Fruit fly (Drosophila melanogaster) whole organism, embryonic: ENCODE data around the gene CG13022.

ENCODE experiments used
- Bdp1 ChIP-seq: fragments of 200-800 bp; sonication (Bioruptor generic); optimal IDR thresholded peaks from 3 replicates; lab custom pipeline; 2016; ENCODE audit warnings: missing biosample characterization, missing genetic modification characterization
- Bgb ChIP-seq: fragments of 200-800 bp; sonication (Bioruptor generic); IDR thresholded peaks from 2 replicates; pipeline ENCODE4 v1.3.6; 2022; ENCODE audit warnings: missing biosample characterization, missing genetic modification characterization; ENCODE audit not compliant: partially characterized antibody
- C15 ChIP-seq: fragments of 200-800 bp; sonication (Bioruptor generic); IDR thresholded peaks from 3 replicates; pipeline ENCODE4 v1.3.6; 2022; ENCODE audit warnings: missing biosample characterization, missing genetic modification characterization
- CG11085 ChIP-seq: fragments of 200-800 bp; sonication (Bioruptor generic); IDR thresholded peaks from 2 replicates; pipeline ENCODE4 v1.3.6; 2022; ENCODE audit warnings: missing biosample characterization, missing genetic modification characterization
- CG12071 ChIP-seq: fragments of 200-800 bp; sonication (Bioruptor generic); optimal IDR thresholded peaks from 3 replicates; lab custom pipeline; 2018; ENCODE audit warnings: missing biosample characterization, mild to moderate bottlenecking, missing genetic modification characterization
- CG1602 ChIP-seq: fragments of 200-800 bp; sonication (Bioruptor generic); optimal IDR thresholded peaks from 3 replicates; lab custom pipeline; 2016; ENCODE audit warnings: missing biosample characterization, missing genetic modification characterization
- CG18262 ChIP-seq: fragments of 200-800 bp; optimal IDR thresholded peaks from 3 replicates; lab custom pipeline; 2019; ENCODE audit warnings: missing biosample characterization, mild to moderate bottlenecking, missing genetic modification characterization, moderate library complexity
- CG18619 ChIP-seq: fragments of 200-800 bp; sonication (Bioruptor generic); optimal IDR thresholded peaks from 3 replicates; lab custom pipeline; 2017; ENCODE audit warnings: missing biosample characterization, mild to moderate bottlenecking, missing genetic modification characterization
- CG18764 ChIP-seq: fragments of 200-800 bp; sonication (Bioruptor generic); optimal IDR thresholded peaks from 3 replicates; lab custom pipeline; 2016; ENCODE audit warnings: missing biosample characterization, missing genetic modification characterization
- CG2120 ChIP-seq: fragments of 200-800 bp; sonication (Bioruptor generic); optimal IDR thresholded peaks from 3 replicates; lab custom pipeline; 2016; ENCODE audit warnings: missing biosample characterization, missing genetic modification characterization
- CG2129 ChIP-seq: fragments of 200-800 bp; sonication (Bioruptor generic); IDR thresholded peaks from 2 replicates; pipeline ENCODE4 v1.3.6; 2022; ENCODE audit warnings: missing biosample characterization, missing genetic modification characterization; ENCODE audit not compliant: partially characterized antibody
- CG2875 ChIP-seq: fragments of 200-800 bp; sonication (Bioruptor generic); optimal IDR thresholded peaks from 2 replicates; lab custom pipeline; 2017; ENCODE audit warnings: missing biosample characterization, mild to moderate bottlenecking, missing genetic modification characterization, missing genetic modification reagents
- CG30020 ChIP-seq: fragments of 200-800 bp; optimal IDR thresholded peaks from 2 replicates; lab custom pipeline; 2019; ENCODE audit warnings: missing biosample characterization, mild to moderate bottlenecking, missing genetic modification characterization, moderate library complexity
- CG31441 ChIP-seq: fragments of 200-800 bp; sonication (Bioruptor generic); IDR thresholded peaks from 2 replicates; pipeline ENCODE4 v1.3.6; 2022; ENCODE audit warnings: missing biosample characterization, missing genetic modification characterization
- CG34376 ChIP-seq: fragments of 200-800 bp; sonication (Bioruptor generic); optimal IDR thresholded peaks from 2 replicates; lab custom pipeline; 2018; ENCODE audit warnings: missing biosample characterization, mild to moderate bottlenecking, missing genetic modification characterization
- CG5180 ChIP-seq: fragments of 200-800 bp; sonication (Bioruptor generic); optimal IDR thresholded peaks from 3 replicates; lab custom pipeline; 2017; ENCODE audit warnings: missing biosample characterization, missing genetic modification characterization, mild to moderate bottlenecking, moderate library complexity, missing genetic modification reagents
- CG7839 ChIP-seq: fragments of 200-800 bp; sonication (Bioruptor generic); optimal IDR thresholded peaks from 3 replicates; lab custom pipeline; 2018; ENCODE audit warnings: missing biosample characterization, mild to moderate bottlenecking, missing genetic modification characterization, moderate library complexity
- CG7987 ChIP-seq: fragments of 200-800 bp; sonication (Bioruptor generic); optimal IDR thresholded peaks from 2 replicates; lab custom pipeline; 2018; ENCODE audit warnings: missing biosample characterization, mild to moderate bottlenecking, missing genetic modification characterization, moderate library complexity
- CG8359 ChIP-seq: fragments of 200-800 bp; sonication (Bioruptor generic); optimal IDR thresholded peaks from 2 replicates; lab custom pipeline; 2017; ENCODE audit warnings: missing biosample characterization, mild to moderate bottlenecking, missing genetic modification characterization, borderline replicate concordance
- CG9727 ChIP-seq: fragments of 200-800 bp; sonication (Bioruptor generic); optimal IDR thresholded peaks from 3 replicates; lab custom pipeline; 2017; ENCODE audit warnings: missing biosample characterization, mild to moderate bottlenecking, missing genetic modification characterization
- Dek ChIP-seq: fragments of 200-800 bp; sonication (Bioruptor generic); optimal IDR thresholded peaks from 3 replicates; lab custom pipeline; 2019; ENCODE audit warnings: missing biosample characterization, mild to moderate bottlenecking, missing genetic modification characterization, moderate library complexity
- Dll ChIP-seq: fragments of 200-800 bp; sonication (Bioruptor generic); IDR thresholded peaks from 4 replicates; pipeline ENCODE4 v1.3.6; 2022; ENCODE audit warnings: missing biosample characterization, missing genetic modification characterization; ENCODE audit not compliant: partially characterized antibody
- Gsc ChIP-seq: fragments of 200-800 bp; sonication (Bioruptor generic); IDR thresholded peaks from 2 replicates; pipeline ENCODE4 v1.3.6; 2022; ENCODE audit warnings: missing biosample characterization, missing genetic modification characterization
- Meics ChIP-seq: fragments of 200-800 bp; sonication (Bioruptor generic); optimal IDR thresholded peaks from 2 replicates; lab custom pipeline; 2017; ENCODE audit warnings: missing biosample characterization, mild to moderate bottlenecking, missing genetic modification characterization
- Nf-YC ChIP-seq: fragments of 200-800 bp; optimal IDR thresholded peaks from 3 replicates; lab custom pipeline; 2019; ENCODE audit warnings: missing biosample characterization, mild to moderate bottlenecking, missing genetic modification characterization, moderate library complexity
- Pdp1 ChIP-seq, 2 experiments: fragments of 200-800 bp; sonication (Bioruptor generic); optimal IDR thresholded peaks; 3 replicates each; lab custom pipeline; 2016; ENCODE audit warnings: missing biosample characterization in 2 of 2, missing genetic modification characterization in 2 of 2, mild to moderate bottlenecking in 1 of 2, moderate library complexity in 1 of 2
- Side ChIP-seq: fragments of 200-800 bp; sonication (Bioruptor generic); optimal IDR thresholded peaks from 2 replicates; lab custom pipeline; 2016; ENCODE audit warnings: missing biosample characterization, missing genetic modification characterization
- Sry-δ ChIP-seq: fragments of 200-800 bp; sonication (Bioruptor generic); optimal IDR thresholded peaks from 2 replicates; lab custom pipeline; 2016; ENCODE audit warnings: missing biosample characterization, missing genetic modification characterization
- Tbp ChIP-seq: fragments of >200 bp; optimal IDR thresholded peaks from 2 replicates; lab custom pipeline; 2018; ENCODE audit warnings: missing biosample characterization, missing genetic modification characterization
- aop ChIP-seq: fragments of 200-800 bp; sonication (Bioruptor generic); IDR thresholded peaks from 2 replicates; pipeline ENCODE4 v1.3.6; 2022; ENCODE audit warnings: missing biosample characterization, missing genetic modification characterization
- ash1 ChIP-seq: fragments of 200-800 bp; sonication (Bioruptor generic); optimal IDR thresholded peaks from 2 replicates; lab custom pipeline; 2018; ENCODE audit warnings: missing biosample characterization, mild to moderate bottlenecking, missing genetic modification characterization
- ci ChIP-seq: fragments of 200-800 bp; sonication (Bioruptor generic); IDR thresholded peaks from 3 replicates; pipeline ENCODE4 v1.3.6; 2022; ENCODE audit warnings: missing biosample characterization, missing genetic modification characterization
- fd102C ChIP-seq: fragments of 200-800 bp; sonication (Bioruptor generic); optimal IDR thresholded peaks from 2 replicates; lab custom pipeline; 2018; ENCODE audit warnings: missing biosample characterization, mild to moderate bottlenecking, missing genetic modification characterization, moderate library complexity
- fd64A ChIP-seq: fragments of 200-800 bp; sonication (Bioruptor generic); optimal IDR thresholded peaks from 3 replicates; lab custom pipeline; 2018; ENCODE audit warnings: missing biosample characterization, mild to moderate bottlenecking, missing genetic modification characterization
- gce ChIP-seq: fragments of 200-800 bp; sonication (Bioruptor generic); IDR thresholded peaks from 3 replicates; pipeline ENCODE4 v1.3.6; 2022; ENCODE audit warnings: missing biosample characterization, missing genetic modification characterization
- grau ChIP-seq: fragments of 200-800 bp; optimal IDR thresholded peaks from 3 replicates; lab custom pipeline; 2019; ENCODE audit warnings: missing biosample characterization, mild to moderate bottlenecking, missing genetic modification characterization, moderate library complexity
- gro ChIP-seq: fragments of 200-800 bp; sonication (Bioruptor generic); optimal IDR thresholded peaks from 2 replicates; lab custom pipeline; 2016; ENCODE audit warnings: missing biosample characterization, missing genetic modification characterization
- inv ChIP-seq: fragments of 200-800 bp; sonication (Bioruptor generic); IDR thresholded peaks from 2 replicates; pipeline ENCODE4 v1.3.6; 2022; ENCODE audit warnings: missing biosample characterization, missing genetic modification characterization; ENCODE audit not compliant: partially characterized antibody
- lbe ChIP-seq: fragments of 200-800 bp; sonication (Bioruptor generic); optimal IDR thresholded peaks from 2 replicates; lab custom pipeline; 2016; ENCODE audit warnings: missing biosample characterization, mild to moderate bottlenecking, missing genetic modification characterization
- nmo ChIP-seq: fragments of 200-800 bp; sonication (Bioruptor generic); optimal IDR thresholded peaks from 2 replicates; lab custom pipeline; 2018; ENCODE audit warnings: missing biosample characterization, mild to moderate bottlenecking, missing genetic modification characterization, moderate library complexity
- psq ChIP-seq: fragments of 200-800 bp; sonication (Bioruptor generic); optimal IDR thresholded peaks from 2 replicates; lab custom pipeline; 2017; ENCODE audit warnings: missing biosample characterization, missing genetic modification characterization
- run ChIP-seq: fragments of 200-800 bp; sonication (Bioruptor generic); optimal IDR thresholded peaks from 3 replicates; lab custom pipeline; 2018; ENCODE audit warnings: missing biosample characterization, mild to moderate bottlenecking, missing genetic modification characterization
- scrt ChIP-seq: fragments of 200-800 bp; sonication (Bioruptor generic); optimal IDR thresholded peaks from 2 replicates; lab custom pipeline; 2018; ENCODE audit warnings: missing biosample characterization, mild to moderate bottlenecking, missing genetic modification characterization, moderate library complexity
- shn ChIP-seq: fragments of 200-800 bp; sonication (Bioruptor generic); optimal IDR thresholded peaks from 3 replicates; lab custom pipeline; 2016; ENCODE audit warnings: missing biosample characterization, missing genetic modification characterization
- slbo ChIP-seq: fragments of 200-800 bp; sonication (Bioruptor generic); IDR thresholded peaks from 2 replicates; pipeline ENCODE4 v1.3.6; 2022; ENCODE audit warnings: missing biosample characterization, missing genetic modification characterization
- tgo ChIP-seq: fragments of 200-800 bp; sonication (Bioruptor generic); IDR thresholded peaks from 3 replicates; pipeline ENCODE4 v1.3.6; 2022; ENCODE audit warnings: missing biosample characterization, missing genetic modification characterization
- tin ChIP-seq: fragments of 200-800 bp; sonication (Bioruptor generic); optimal IDR thresholded peaks from 3 replicates; lab custom pipeline; 2016; ENCODE audit warnings: missing biosample characterization, missing genetic modification characterization
- zen2 ChIP-seq: fragments of 200-800 bp; sonication (Bioruptor generic); IDR thresholded peaks from 3 replicates; pipeline ENCODE4 v1.3.6; 2022; ENCODE audit warnings: missing biosample characterization, missing genetic modification characterization; ENCODE audit not compliant: partially characterized antibody

The CG13022 gene

dm6 chr3L:16986062-16987013, 47.6 kb upstream of the CG13022 start (continued):
- no peak for TF ChIP-seq ash1 (GFP tag; lab: Kevin White, UChicago)
- peak; percentile 63 for TF ChIP-seq CG31441 (GFP tag; lab: Robert Waterston, UW)
- TF ChIP-seq CG2129 (GFP tag; lab: Robert Waterston, UW), result no peak
- peak; percentile 57 for TF ChIP-seq CG1602 (GFP tag; lab: Kevin White, UChicago)
- peak; percentile 65 for TF ChIP-seq nmo (GFP tag; lab: Kevin White, UChicago)
- TF ChIP-seq CG18262, result peak; percentile 81
- TF ChIP-seq CG2875 (GFP tag; lab: Kevin White, UChicago), result no peak
- TF ChIP-seq Gsc (GFP tag; lab: Robert Waterston, UW), result no peak
- TF ChIP-seq zen2, result no peak
- TF ChIP-seq CG18619 (GFP tag; lab: Kevin White, UChicago), result peak; percentile 66
- TF ChIP-seq tgo (GFP tag; lab: Robert Waterston, UW), result peak; percentile 20; the same call in 2 of the 3 replicates
- TF ChIP-seq aop (GFP tag; lab: Robert Waterston, UW), result no peak
- no peak for TF ChIP-seq CG7987
- peak; percentile 38 for TF ChIP-seq shn
- no peak for TF ChIP-seq inv (GFP tag; lab: Robert Waterston, UW)
- peak; percentile 2 for TF ChIP-seq scrt (GFP tag; lab: Kevin White, UChicago)
- TF ChIP-seq fd64A (GFP tag; lab: Kevin White, UChicago), result no peak
- no peak for TF ChIP-seq CG18764 (GFP tag; lab: Kevin White, UChicago)
- no peak for TF ChIP-seq fd102C (GFP tag; lab: Kevin White, UChicago)
- TF ChIP-seq psq, result no peak
- TF ChIP-seq Pdp1 (GFP tag; optimal IDR thresholded peaks at IDR 0.05; lab: Kevin White, UChicago), result peak; percentile 28 to 46
- peak; percentile 54 for TF ChIP-seq Nf-YC (tag; lab: Kevin White, UChicago)
- TF ChIP-seq CG30020 (tag; lab: Kevin White, UChicago), result no peak
- TF ChIP-seq ci, result peak; percentile 72; the same call in 2 of the 3 replicates
- TF ChIP-seq CG2120 (GFP tag; lab: Kevin White, UChicago), result peak; percentile 43
- peak; percentile 69 for TF ChIP-seq CG7839
- no peak for TF ChIP-seq lbe (GFP tag; lab: Kevin White, UChicago)
- no peak for TF ChIP-seq CG8359 (GFP tag; lab: Kevin White, UChicago)
- no peak for TF ChIP-seq Bdp1
- no peak for TF ChIP-seq Side
- TF ChIP-seq Sry-δ (GFP tag; lab: Kevin White, UChicago), result peak; percentile 7
- TF ChIP-seq CG5180 (GFP tag; lab: Kevin White, UChicago), result peak; percentile 63
- TF ChIP-seq slbo, result peak; percentile 67
- no peak for TF ChIP-seq CG11085 (GFP tag; lab: Robert Waterston, UW)
- TF ChIP-seq Dll (GFP tag; lab: Robert Waterston, UW), result peak; percentile 32; the same call in 2 of the 4 replicates
- TF ChIP-seq run (tag; lab: Kevin White, UChicago), result no peak
- TF ChIP-seq CG12071 (GFP tag; lab: Kevin White, UChicago), result peak; percentile 31
- TF ChIP-seq C15 (GFP tag; lab: Robert Waterston, UW), result 0 out of 3 replicates have a peak, but pooled peaks have one; percentile 13
- peak; percentile 2 for TF ChIP-seq CG34376
- TF ChIP-seq Dek (tag; lab: Kevin White, UChicago), result peak; percentile 36
- TF ChIP-seq grau (tag; lab: Kevin White, UChicago), result peak; percentile 58
- TF ChIP-seq tin, result peak; percentile 48
- TF ChIP-seq gro, result peak; percentile 23
- TF ChIP-seq Meics (GFP tag; lab: Kevin White, UChicago), result peak; percentile 69
- TF ChIP-seq Bgb, result no peak
- TF ChIP-seq CG9727 (GFP tag; lab: Kevin White, UChicago), result peak; percentile 71
- TF ChIP-seq Tbp, result no peak
- no peak for TF ChIP-seq gce (GFP tag; lab: Robert Waterston, UW)
